Fruit fly (Drosophila melanogaster) whole organism, embryonic: ENCODE results near the gene Gr93a.

Experiments used
- Awh ChIP-seq: fragments of 200-800 bp; sonication (Bioruptor generic); IDR thresholded peaks from 2 replicates; pipeline ENCODE4, ENCODE4 v1.3.6; 2022; ENCODE audit warnings: missing biosample characterization, missing genetic modification characterization
- BEAF-32 ChIP-seq: fragments of 200-800 bp; sonication (Bioruptor generic); optimal IDR thresholded peaks from 3 replicates; lab custom pipeline; 2017; ENCODE audit warnings: missing biosample characterization, missing genetic modification characterization, mild to moderate bottlenecking, moderate library complexity, missing genetic modification reagents
- CG10274 ChIP-seq: fragments of 200-800 bp; sonication (Bioruptor generic); optimal IDR thresholded peaks from 3 replicates; lab custom pipeline; 2017; ENCODE audit warnings: missing biosample characterization, mild to moderate bottlenecking, missing genetic modification characterization
- CG10959 ChIP-seq: fragments of 200-800 bp; sonication (Bioruptor generic); IDR thresholded peaks from 2 replicates; pipeline ENCODE4 v1.3.6; 2022; ENCODE audit warnings: missing biosample characterization, missing genetic modification characterization
- CG12155 ChIP-seq: fragments of 200-800 bp; sonication (Bioruptor generic); optimal IDR thresholded peaks from 3 replicates; lab custom pipeline; 2016; ENCODE audit warnings: missing biosample characterization, missing genetic modification characterization
- CG13424 ChIP-seq: fragments of 200-800 bp; sonication (Bioruptor generic); optimal IDR thresholded peaks from 2 replicates; lab custom pipeline; 2019; ENCODE audit warnings: missing biosample characterization, mild to moderate bottlenecking, missing genetic modification characterization, moderate library complexity
- CG14667 ChIP-seq: fragments of 200-800 bp; sonication (Bioruptor generic); IDR thresholded peaks from 2 replicates; pipeline ENCODE4 v1.3.6; 2022; ENCODE audit warnings: missing biosample characterization, missing genetic modification characterization
- CG15073 ChIP-seq: fragments of 200-800 bp; sonication (Bioruptor generic); optimal IDR thresholded peaks from 2 replicates; lab custom pipeline; 2016; ENCODE audit warnings: missing biosample characterization, missing genetic modification characterization
- CG15514 ChIP-seq: fragments of 200-800 bp; sonication (Bioruptor generic); optimal IDR thresholded peaks from 3 replicates; lab custom pipeline; 2017; ENCODE audit warnings: missing biosample characterization, missing genetic modification characterization, mild to moderate bottlenecking, moderate library complexity, missing genetic modification reagents
- CG17829 ChIP-seq: fragments of 200-800 bp; optimal IDR thresholded peaks from 2 replicates; lab custom pipeline; 2019; ENCODE audit warnings: missing biosample characterization, mild to moderate bottlenecking, missing genetic modification characterization, moderate library complexity
- CG17912 ChIP-seq: fragments of 200-800 bp; sonication (Bioruptor generic); optimal IDR thresholded peaks from 2 replicates; lab custom pipeline; 2018; ENCODE audit warnings: missing biosample characterization, mild to moderate bottlenecking, missing genetic modification characterization
- CG18262 ChIP-seq: fragments of 200-800 bp; optimal IDR thresholded peaks from 3 replicates; lab custom pipeline; 2019; ENCODE audit warnings: missing biosample characterization, mild to moderate bottlenecking, missing genetic modification characterization, moderate library complexity
- CG2120 ChIP-seq: fragments of 200-800 bp; sonication (Bioruptor generic); optimal IDR thresholded peaks from 3 replicates; lab custom pipeline; 2016; ENCODE audit warnings: missing biosample characterization, missing genetic modification characterization
- CG30431 ChIP-seq: fragments of 200-800 bp; sonication (Bioruptor generic); optimal IDR thresholded peaks from 2 replicates; lab custom pipeline; 2017; ENCODE audit warnings: missing biosample characterization, missing genetic modification characterization
- CG3163 ChIP-seq: fragments of 200-800 bp; sonication (Bioruptor generic); optimal IDR thresholded peaks from 3 replicates; lab custom pipeline; 2016; ENCODE audit warnings: missing biosample characterization, missing genetic modification characterization
- CG3838 ChIP-seq: fragments of 200-800 bp; sonication (Bioruptor generic); optimal IDR thresholded peaks from 3 replicates; lab custom pipeline; 2016; ENCODE audit warnings: missing biosample characterization, missing genetic modification characterization
- CG3847 ChIP-seq: fragments of 200-800 bp; sonication (Bioruptor generic); IDR thresholded peaks from 2 replicates; pipeline ENCODE4 v1.3.6; 2022; ENCODE audit warnings: missing biosample characterization, missing genetic modification characterization
- CG5953 ChIP-seq: fragments of 200-800 bp; sonication (Bioruptor generic); IDR thresholded peaks from 2 replicates; pipeline ENCODE4 v1.3.6; 2022; ENCODE audit warnings: missing biosample characterization, missing genetic modification characterization
- CG6254 ChIP-seq: fragments of 200-800 bp; sonication (Bioruptor generic); optimal IDR thresholded peaks from 3 replicates; lab custom pipeline; 2017; ENCODE audit warnings: mild to moderate bottlenecking, missing biosample characterization, missing genetic modification reagents, missing genetic modification characterization
- CG6683 ChIP-seq: fragments of 200-800 bp; sonication (Bioruptor generic); optimal IDR thresholded peaks from 2 replicates; lab custom pipeline; 2017; ENCODE audit warnings: missing biosample characterization, mild to moderate bottlenecking, missing genetic modification characterization, missing genetic modification reagents
- CG9609 ChIP-seq: fragments of 200-800 bp; sonication (Bioruptor generic); optimal IDR thresholded peaks from 3 replicates; lab custom pipeline; 2016; ENCODE audit warnings: missing biosample characterization, missing genetic modification characterization
- CG9932 ChIP-seq: fragments of 200-800 bp; sonication (Bioruptor generic); IDR thresholded peaks from 2 replicates; pipeline ENCODE4 v1.3.6; 2022; ENCODE audit warnings: missing biosample characterization, missing genetic modification characterization
- CTCF ChIP-seq: fragments of 200-800 bp; sonication (Bioruptor generic); optimal IDR thresholded peaks from 2 replicates; lab custom pipeline; 2017; ENCODE audit warnings: missing biosample characterization, mild to moderate bottlenecking, missing genetic modification characterization, moderate library complexity
- Chrac-16 ChIP-seq: fragments of 200-800 bp; sonication (Bioruptor generic); optimal IDR thresholded peaks from 3 replicates; lab custom pipeline; 2016; ENCODE audit warnings: missing biosample characterization, missing genetic modification characterization
- Dp ChIP-seq: fragments of 200-800 bp; sonication (Bioruptor generic); optimal IDR thresholded peaks from 2 replicates; lab custom pipeline; 2018; ENCODE audit warnings: missing biosample characterization, mild to moderate bottlenecking, missing genetic modification characterization, moderate library complexity
- H15 ChIP-seq: fragments of 200-800 bp; sonication (Bioruptor generic); IDR thresholded peaks from 3 replicates; pipeline ENCODE4 v1.3.6; 2022; ENCODE audit warnings: missing biosample characterization, missing genetic modification characterization
- Hr51 ChIP-seq, 2 experiments: fragments of 200-800 bp; sonication (Bioruptor generic); optimal IDR thresholded peaks; 2 replicates in 1 of 2; 3 replicates in 1 of 2; lab custom pipeline; 2016 to 2018; ENCODE audit warnings: missing biosample characterization in 2 of 2, missing genetic modification characterization in 2 of 2, mild to moderate bottlenecking in 1 of 2, moderate library complexity in 1 of 2
- Meics ChIP-seq: fragments of 200-800 bp; sonication (Bioruptor generic); optimal IDR thresholded peaks from 2 replicates; lab custom pipeline; 2017; ENCODE audit warnings: missing biosample characterization, mild to moderate bottlenecking, missing genetic modification characterization
- Optix ChIP-seq: fragments of 200-800 bp; sonication (Bioruptor generic); IDR thresholded peaks from 3 replicates; pipeline ENCODE4 v1.3.6; 2022; ENCODE audit warnings: missing biosample characterization, missing genetic modification characterization
- Ptx1 ChIP-seq: fragments of 200-800 bp; sonication (Bioruptor generic); IDR thresholded peaks from 2 replicates; pipeline ENCODE4 v1.3.6; 2022; ENCODE audit warnings: missing biosample characterization, missing genetic modification characterization
- Ravus ChIP-seq: fragments of 200-800 bp; sonication (Bioruptor generic); IDR thresholded peaks from 2 replicates; pipeline ENCODE4 v1.3.6; 2022; ENCODE audit warnings: missing biosample characterization, missing genetic modification characterization
- aop ChIP-seq: fragments of 200-800 bp; sonication (Bioruptor generic); IDR thresholded peaks from 2 replicates; pipeline ENCODE4 v1.3.6; 2022; ENCODE audit warnings: missing biosample characterization, missing genetic modification characterization
- ash1 ChIP-seq: fragments of 200-800 bp; sonication (Bioruptor generic); optimal IDR thresholded peaks from 2 replicates; lab custom pipeline; 2018; ENCODE audit warnings: missing biosample characterization, mild to moderate bottlenecking, missing genetic modification characterization
- cad ChIP-seq: fragments of >200 bp; optimal IDR thresholded peaks from 2 replicates; lab custom pipeline; 2017; ENCODE audit warnings: missing biosample characterization, missing genetic modification characterization
- cwo ChIP-seq: fragments of 200-800 bp; sonication (Bioruptor generic); optimal IDR thresholded peaks from 3 replicates; lab custom pipeline; 2017; ENCODE audit warnings: missing biosample characterization, missing genetic modification characterization, mild to moderate bottlenecking, moderate library complexity, missing genetic modification reagents
- dmrt99B ChIP-seq: fragments of 200-800 bp; sonication (Bioruptor generic); optimal IDR thresholded peaks from 2 replicates; lab custom pipeline; 2018; ENCODE audit warnings: missing biosample characterization, mild to moderate bottlenecking, missing genetic modification characterization, moderate library complexity
- en ChIP-seq: fragments of 200-800 bp; sonication (Bioruptor generic); optimal IDR thresholded peaks from 2 replicates; lab custom pipeline; 2016; ENCODE audit warnings: missing biosample characterization, missing genetic modification characterization
- gsb-n ChIP-seq: fragments of 200-800 bp; sonication (Bioruptor generic); optimal IDR thresholded peaks from 3 replicates; lab custom pipeline; 2018; ENCODE audit warnings: missing biosample characterization, mild to moderate bottlenecking, missing genetic modification characterization
- hkb ChIP-seq, 2 experiments: fragments of 200-800 bp in 1 of 2; fragments of >200 bp in 1 of 2; sonication (Bioruptor generic) in 1 of 2; IDR thresholded peaks in 1 of 2; optimal IDR thresholded peaks in 1 of 2; 2 replicates each; pipeline versions ENCODE4 v1.3.6 to Lab custom; 2017 to 2022; ENCODE audit warnings: missing biosample characterization in 1 of 2, missing genetic modification characterization in 1 of 2
- kah ChIP-seq: fragments of 200-800 bp; sonication (Bioruptor generic); optimal IDR thresholded peaks from 2 replicates; lab custom pipeline; 2018; ENCODE audit warnings: missing biosample characterization, mild to moderate bottlenecking, missing genetic modification characterization
- knrl ChIP-seq: fragments of 200-800 bp; sonication (Bioruptor generic); IDR thresholded peaks from 3 replicates; pipeline ENCODE4 v1.3.6; 2022; ENCODE audit warnings: missing biosample characterization, missing genetic modification characterization; ENCODE audit not compliant: partially characterized antibody
- lilli ChIP-seq: fragments of 200-800 bp; sonication (Bioruptor generic); optimal IDR thresholded peaks from 3 replicates; lab custom pipeline; 2016; ENCODE audit warnings: missing biosample characterization, missing genetic modification characterization
- lmd ChIP-seq: fragments of 200-800 bp; sonication (Bioruptor generic); IDR thresholded peaks from 2 replicates; pipeline ENCODE4 v1.3.6; 2022; ENCODE audit warnings: missing biosample characterization, missing genetic modification characterization
- pum ChIP-seq: fragments of 200-800 bp; sonication (Bioruptor generic); optimal IDR thresholded peaks from 2 replicates; lab custom pipeline; 2016; ENCODE audit warnings: missing biosample characterization, missing genetic modification characterization
- row ChIP-seq: fragments of 200-800 bp; sonication (Bioruptor generic); IDR thresholded peaks from 3 replicates; pipeline ENCODE4 v1.3.6; 2022; ENCODE audit warnings: missing biosample characterization, missing genetic modification characterization
- sd ChIP-seq: fragments of 200-800 bp; sonication (Bioruptor generic); optimal IDR thresholded peaks from 3 replicates; lab custom pipeline; 2018; ENCODE audit warnings: missing biosample characterization, mild to moderate bottlenecking, missing genetic modification characterization, moderate library complexity
- so ChIP-seq: fragments of 200-800 bp; sonication (Bioruptor generic); IDR thresholded peaks from 3 replicates; pipeline ENCODE4 v1.3.6; 2022; ENCODE audit warnings: missing biosample characterization, missing genetic modification characterization
- sob ChIP-seq: fragments of 200-800 bp; sonication (Bioruptor generic); IDR thresholded peaks from 2 replicates; pipeline ENCODE4 v1.3.6; 2022; ENCODE audit warnings: missing biosample characterization, missing genetic modification characterization
- tap ChIP-seq: fragments of 200-800 bp; optimal IDR thresholded peaks from 3 replicates; lab custom pipeline; 2019; ENCODE audit warnings: missing biosample characterization, mild to moderate bottlenecking, missing genetic modification characterization, moderate library complexity
- tna ChIP-seq: fragments of 200-800 bp; sonication (Bioruptor generic); IDR thresholded peaks from 2 replicates; pipeline ENCODE4 v1.3.6; 2022; ENCODE audit warnings: missing biosample characterization, missing genetic modification characterization; ENCODE audit not compliant: partially characterized antibody

The Gr93a gene

DNA sequence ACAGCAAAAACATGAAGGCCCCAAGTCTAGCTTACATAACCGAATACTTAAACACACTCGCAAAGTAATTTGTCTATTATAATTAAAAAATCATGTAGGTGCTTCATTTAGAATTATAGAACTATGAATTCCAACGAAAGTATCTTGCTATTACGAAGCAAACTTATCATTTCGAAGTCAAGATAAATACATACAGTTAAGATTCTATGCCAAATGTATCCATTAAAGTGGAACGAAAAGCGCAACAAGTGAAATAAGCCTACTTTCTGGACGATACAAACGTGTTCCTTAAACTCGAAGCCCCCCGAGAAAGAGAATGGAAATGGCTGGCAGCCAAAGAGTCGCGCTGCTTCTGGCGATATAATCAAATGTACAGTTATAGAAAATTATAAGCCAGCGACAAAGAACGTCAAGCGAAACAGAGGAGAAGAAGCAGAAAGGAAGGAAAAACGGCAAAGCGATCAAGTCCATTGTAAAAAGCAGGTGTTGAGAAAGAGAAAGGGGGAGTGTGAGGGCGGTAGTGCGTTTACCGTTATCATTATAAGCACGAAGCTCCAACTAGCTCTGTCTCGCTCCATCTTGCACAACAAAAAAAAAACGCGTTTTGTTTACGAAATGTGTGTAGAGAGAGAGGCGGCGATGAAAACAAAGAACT lies 20.4 kb downstream of the Gr93a start (continued):
- TF ChIP-seq Ptx1 (GFP tag; lab: Robert Waterston, UW), result no peak
- no peak for TF ChIP-seq tna (GFP tag; lab: Robert Waterston, UW)
- no peak for TF ChIP-seq Awh (GFP tag; lab: Robert Waterston, UW)
- no peak for TF ChIP-seq CG6254 (GFP tag; lab: Kevin White, UChicago)
- TF ChIP-seq CTCF (GFP tag; lab: Kevin White, UChicago), result no peak
- TF ChIP-seq pum, result no peak
- no peak for TF ChIP-seq H15 (GFP tag; lab: Robert Waterston, UW)
- TF ChIP-seq knrl (GFP tag; lab: Robert Waterston, UW), result no peak
- no peak for TF ChIP-seq Optix (GFP tag; lab: Robert Waterston, UW)
- TF ChIP-seq CG3838, result peak; percentile 17
- TF ChIP-seq CG17912 (GFP tag; lab: Kevin White, UChicago), result no peak
- no peak for TF ChIP-seq CG14667 (GFP tag; lab: Robert Waterston, UW)
- no peak for TF ChIP-seq CG6683 (GFP tag; lab: Kevin White, UChicago)
- TF ChIP-seq row (GFP tag; lab: Robert Waterston, UW), result peak; percentile 47
- TF ChIP-seq BEAF-32 (GFP tag; lab: Kevin White, UChicago), result no peak
- no peak for TF ChIP-seq CG15073 (GFP tag; lab: Kevin White, UChicago)
- no peak for TF ChIP-seq CG10959 (GFP tag; lab: Robert Waterston, UW)
- peak; percentile 5 for TF ChIP-seq cwo (GFP tag; lab: Kevin White, UChicago)
- TF ChIP-seq CG2120 (GFP tag; lab: Kevin White, UChicago), result peak; percentile 69
- peak; percentile 10 for TF ChIP-seq CG12155 (GFP tag; lab: Kevin White, UChicago)
- peak; percentile 32; the same call in 1 of the 2 replicates for TF ChIP-seq CG9932 (GFP tag; lab: Robert Waterston, UW)
- no peak for TF ChIP-seq ash1
- TF ChIP-seq CG30431, result no peak
- peak; percentile 53 for TF ChIP-seq lilli (GFP tag; lab: Kevin White, UChicago)
- no peak for TF ChIP-seq Chrac-16
- no peak for TF ChIP-seq CG5953 (GFP tag; lab: Robert Waterston, UW)
- no peak for TF ChIP-seq Ravus (GFP tag; lab: Robert Waterston, UW)
- no peak; the same call in 1 of the 2 replicates for TF ChIP-seq CG3847 (GFP tag; lab: Robert Waterston, UW)
- TF ChIP-seq CG9609, result no peak
- TF ChIP-seq gsb-n, result no peak
- TF ChIP-seq CG15514 (GFP tag; lab: Kevin White, UChicago), result no peak
- no peak for TF ChIP-seq CG10274 (GFP tag; lab: Kevin White, UChicago)
- TF ChIP-seq CG17829 (tag; lab: Kevin White, UChicago), result no peak
- peak; percentile 6 for TF ChIP-seq CG3163 (GFP tag; lab: Kevin White, UChicago)
- TF ChIP-seq CG18262, result no peak
- TF ChIP-seq lmd (GFP tag; lab: Robert Waterston, UW), result 0 out of 2 replicates have a peak, but pooled peaks have one; percentile 43
- TF ChIP-seq dmrt99B (tag; lab: Kevin White, UChicago), result peak; percentile 29
- peak; percentile 28 for TF ChIP-seq tap (tag; lab: Kevin White, UChicago)
- no peak for TF ChIP-seq kah
- TF ChIP-seq hkb (optimal IDR thresholded peaks at IDR 0.05; lab: Kevin White, UChicago), result no peak
- TF ChIP-seq hkb (GFP tag; IDR thresholded peaks at IDR 0.05; lab: Robert Waterston, UW), result 0 out of 2 replicates have a peak, but pooled peaks have one; percentile 8
- no peak for TF ChIP-seq so
- no peak for TF ChIP-seq sd
- no peak for TF ChIP-seq Dp (GFP tag; lab: Kevin White, UChicago)
- TF ChIP-seq sob (GFP tag; lab: Robert Waterston, UW), result no peak
- TF ChIP-seq Hr51 (GFP tag; optimal IDR thresholded peaks at IDR 0.05; lab: Kevin White, UChicago), result peak in 1 of 2 experiments; percentile 36
- TF ChIP-seq cad (GFP tag; lab: Kevin White, UChicago), result no peak
- TF ChIP-seq Meics (GFP tag; lab: Kevin White, UChicago), result peak; percentile 59
- peak; percentile 20 for TF ChIP-seq CG13424
- TF ChIP-seq aop (GFP tag; lab: Robert Waterston, UW), result no peak
- no peak for TF ChIP-seq en (GFP tag; lab: Kevin White, UChicago)
